Worm (Caenorhabditis elegans) whole organism, L4 larva: Measurements from ENCODE around the gene F15A4.10.

ENCODE experiments used
- F26F4.8 ChIP-seq: fragments of 200-800 bp; sonication (Bioruptor generic); conservative IDR thresholded peaks from 2 replicates; pipeline ENCODE4 v1.3.6; 2022; ENCODE audit warnings: missing genetic modification characterization, missing compliant biosample characterization
- ZK337.2 ChIP-seq: fragments of 200-800 bp; sonication (Bioruptor generic); IDR thresholded peaks from 2 replicates; pipeline ENCODE4 v1.3.6; 2022; ENCODE audit warnings: missing genetic modification reagents, missing genetic modification characterization, missing compliant biosample characterization
- aha-1 ChIP-seq: fragments of 150-350 bp; peaks from one replicate; lab custom pipeline; 2014; ENCODE audit warnings: missing biosample characterization, missing genetic modification characterization
- ceh-28 ChIP-seq: fragments of 150-350 bp; optimal IDR thresholded peaks from 2 replicates; lab custom pipeline; 2014; ENCODE audit warnings: missing biosample characterization, missing genetic modification reagents, missing genetic modification characterization
- ceh-32 ChIP-seq: sonication (generic microtip); optimal IDR thresholded peaks from 2 replicates; lab custom pipeline; 2016; ENCODE audit warnings: mild to moderate bottlenecking, missing genetic modification characterization, missing compliant biosample characterization; ENCODE audit not compliant: poor library complexity
- ceh-82 ChIP-seq: sonication (generic microtip); optimal IDR thresholded peaks from 2 replicates; lab custom pipeline; 2017; ENCODE audit warnings: missing biosample characterization, missing genetic modification characterization
- cey-2 ChIP-seq: sonication (generic microtip); optimal IDR thresholded peaks from 3 replicates; lab custom pipeline; 2017; ENCODE audit warnings: missing genetic modification characterization, mild to moderate bottlenecking, missing compliant biosample characterization, antibody characterized with exemption, borderline replicate concordance; ENCODE audit not compliant: insufficient read depth
- daf-16 ChIP-seq, 3 experiments: sonication (generic microtip); optimal IDR thresholded peaks; 2 replicates each; lab custom pipeline; 2016 to 2017; ENCODE audit warnings: missing genetic modification characterization in 3 of 3, missing genetic modification reagents in 3 of 3, mild to moderate bottlenecking in 2 of 3, missing compliant biosample characterization in 2 of 3, missing biosample characterization in 1 of 3, moderate library complexity in 1 of 3
- dmd-6 ChIP-seq: fragments of 200-800 bp; sonication (Bioruptor generic); IDR thresholded peaks from 2 replicates; pipeline ENCODE4 v1.3.6; 2022; ENCODE audit warnings: missing genetic modification reagents, missing genetic modification characterization, missing compliant biosample characterization
- dmd-8 ChIP-seq: fragments of 200-800 bp; sonication (Bioruptor generic); IDR thresholded peaks from 2 replicates; pipeline ENCODE4 v1.3.6; 2022; ENCODE audit warnings: missing genetic modification characterization, missing compliant biosample characterization
- dpl-1 ChIP-seq: fragments of 150-350 bp; optimal IDR thresholded peaks from 2 replicates; lab custom pipeline; 2014; ENCODE audit warnings: missing biosample characterization, missing genetic modification reagents, missing genetic modification characterization
- duxl-1 ChIP-seq: sonication (generic microtip); optimal IDR thresholded peaks from 2 replicates; lab custom pipeline; 2016; ENCODE audit warnings: mild to moderate bottlenecking, missing genetic modification characterization, moderate library complexity, missing compliant biosample characterization; ENCODE audit not compliant: poor library complexity
- dve-1 ChIP-seq: sonication (generic microtip); optimal IDR thresholded peaks from 2 replicates; lab custom pipeline; 2017; ENCODE audit warnings: antibody characterized with exemption, mild to moderate bottlenecking, missing genetic modification characterization, missing compliant biosample characterization; ENCODE audit not compliant: insufficient read depth
- egl-27 ChIP-seq: sonication (generic microtip); optimal IDR thresholded peaks from 3 replicates; lab custom pipeline; 2017; ENCODE audit warnings: missing biosample characterization, missing genetic modification reagents, missing genetic modification characterization
- hlh-11 ChIP-seq: fragments of 200-800 bp; sonication (Bioruptor generic); optimal IDR thresholded peaks from 2 replicates; lab custom pipeline; 2018; ENCODE audit warnings: mild to moderate bottlenecking, missing genetic modification characterization, missing compliant biosample characterization
- hlh-30 ChIP-seq: sonication (generic microtip); optimal IDR thresholded peaks from 2 replicates; lab custom pipeline; 2017; ENCODE audit warnings: antibody characterized with exemption, mild to moderate bottlenecking, missing genetic modification characterization, missing compliant biosample characterization; ENCODE audit not compliant: insufficient read depth
- jun-1 ChIP-seq: fragments of 150-350 bp; optimal IDR thresholded peaks from 2 replicates; lab custom pipeline; 2014; ENCODE audit warnings: missing biosample characterization, missing genetic modification reagents, missing genetic modification characterization
- lim-7 ChIP-seq: fragments of 200-800 bp; sonication (Bioruptor generic); IDR thresholded peaks from 2 replicates; pipeline ENCODE4 v1.3.6; 2022; ENCODE audit warnings: missing genetic modification characterization, missing compliant biosample characterization
- lir-3 ChIP-seq: sonication (generic microtip); optimal IDR thresholded peaks from 2 replicates; lab custom pipeline; 2016; ENCODE audit warnings: mild to moderate bottlenecking, missing genetic modification characterization, missing compliant biosample characterization
- madf-5 ChIP-seq, 2 experiments: fragments of 200-800 bp; sonication (Bioruptor generic); IDR thresholded peaks; 2 replicates each; pipeline ENCODE4 v1.3.6; 2022; ENCODE audit warnings: missing compliant biosample characterization in 2 of 2, missing genetic modification characterization in 2 of 2
- mdl-1 ChIP-seq, 2 experiments: fragments of 150-350 bp in 1 of 2; sonication (generic microtip) in 1 of 2; optimal IDR thresholded peaks; 2 replicates each; lab custom pipeline; 2014 to 2017; ENCODE audit warnings: missing biosample characterization in 2 of 2, missing genetic modification characterization in 2 of 2
- mdt-29 ChIP-seq: fragments of 200-800 bp; sonication (Bioruptor generic); IDR thresholded peaks from 2 replicates; pipeline ENCODE4 v1.3.6; 2022; ENCODE audit warnings: missing genetic modification reagents, missing genetic modification characterization, missing compliant biosample characterization
- mes-2 ChIP-seq: sonication (generic microtip); optimal IDR thresholded peaks from 2 replicates; lab custom pipeline; 2016; ENCODE audit warnings: missing genotype, mild to moderate bottlenecking, missing genetic modification characterization, missing compliant biosample characterization; ENCODE audit not compliant: poor library complexity, severe bottlenecking
- nhr-10 ChIP-seq: fragments of 150-350 bp; optimal IDR thresholded peaks from 2 replicates; lab custom pipeline; 2014; ENCODE audit warnings: missing biosample characterization, missing genetic modification characterization
- nhr-102 ChIP-seq: sonication (generic microtip); optimal IDR thresholded peaks from 2 replicates; lab custom pipeline; 2016; ENCODE audit warnings: mild to moderate bottlenecking, missing genetic modification characterization, moderate library complexity, missing compliant biosample characterization
- nhr-111 ChIP-seq: fragments of 200-800 bp; sonication (Bioruptor generic); optimal IDR thresholded peaks from 2 replicates; lab custom pipeline; 2018; ENCODE audit warnings: mild to moderate bottlenecking, missing genetic modification characterization, missing compliant biosample characterization
- nhr-28 ChIP-seq: fragments of 150-350 bp; optimal IDR thresholded peaks from 2 replicates; lab custom pipeline; 2014; ENCODE audit warnings: missing biosample characterization, missing genetic modification characterization
- nhr-42 ChIP-seq: fragments of 200-800 bp; sonication (Bioruptor generic); IDR thresholded peaks from 2 replicates; pipeline ENCODE4 v1.3.6; 2022; ENCODE audit warnings: missing genetic modification characterization, missing compliant biosample characterization
- nhr-48 ChIP-seq: sonication (generic microtip); optimal IDR thresholded peaks from 2 replicates; lab custom pipeline; 2016; ENCODE audit warnings: mild to moderate bottlenecking, missing genetic modification characterization, missing compliant biosample characterization
- nhr-6 ChIP-seq: fragments of 150-350 bp; optimal IDR thresholded peaks from 2 replicates; lab custom pipeline; 2014; ENCODE audit warnings: missing biosample characterization, missing genetic modification characterization
- nhr-76 ChIP-seq: fragments of 150-350 bp; optimal IDR thresholded peaks from 2 replicates; lab custom pipeline; 2014; ENCODE audit warnings: missing biosample characterization, missing genetic modification characterization
- nhr-77 ChIP-seq: fragments of 150-350 bp; optimal IDR thresholded peaks from 2 replicates; lab custom pipeline; 2014; ENCODE audit warnings: missing biosample characterization, missing genetic modification characterization
- php-3 ChIP-seq: fragments of 200-800 bp; sonication (Bioruptor generic); IDR thresholded peaks from 2 replicates; pipeline ENCODE4 v1.3.6; 2022; ENCODE audit warnings: missing genetic modification reagents, missing genetic modification characterization, missing compliant biosample characterization
- sdz-12 ChIP-seq: fragments of 200-800 bp; sonication (Bioruptor generic); optimal IDR thresholded peaks from 2 replicates; lab custom pipeline; 2018; ENCODE audit warnings: mild to moderate bottlenecking, missing genetic modification characterization, missing compliant biosample characterization
- skn-1 ChIP-seq: fragments of 150-350 bp; optimal IDR thresholded peaks from 2 replicates; lab custom pipeline; 2014; ENCODE audit warnings: missing biosample characterization, missing genetic modification characterization
- tra-1 ChIP-seq: fragments of 200-800 bp; sonication (Bioruptor generic); IDR thresholded peaks from 2 replicates; pipeline ENCODE4 v1.3.6; 2022; ENCODE audit warnings: missing genetic modification reagents, missing genetic modification characterization, missing compliant biosample characterization
- unc-130 ChIP-seq: sonication (generic microtip); optimal IDR thresholded peaks from 2 replicates; lab custom pipeline; 2016; ENCODE audit warnings: missing genetic modification reagents, missing genetic modification characterization, missing compliant biosample characterization
- unc-39 ChIP-seq: sonication (generic microtip); optimal IDR thresholded peaks from 2 replicates; lab custom pipeline; 2017; ENCODE audit warnings: missing biosample characterization, missing genetic modification characterization
- unc-62 ChIP-seq, 3 experiments: fragments of 150-350 bp in 1 of 3; sonication (generic microtip); optimal IDR thresholded peaks in 2 of 3; peaks in 1 of 3; 1 replicate in 1 of 3; 2 replicates in 2 of 3; lab custom pipeline; 2014 to 2017; ENCODE audit warnings: missing biosample characterization in 3 of 3, missing genetic modification characterization in 3 of 3, missing genetic modification reagents in 3 of 3, missing genotype in 1 of 3
- zag-1 ChIP-seq: fragments of 150-350 bp; optimal IDR thresholded peaks from 2 replicates; lab custom pipeline; 2014; ENCODE audit warnings: missing biosample characterization, missing genetic modification characterization
- zfp-3 ChIP-seq: fragments of 200-800 bp; sonication (Bioruptor generic); conservative IDR thresholded peaks from 2 replicates; pipeline ENCODE4 v1.3.6; 2022; ENCODE audit warnings: missing genetic modification reagents, missing genetic modification characterization, missing compliant biosample characterization
- zip-11 ChIP-seq: fragments of 200-800 bp; sonication (Bioruptor generic); IDR thresholded peaks from 2 replicates; pipeline ENCODE4 v1.3.6; 2022; ENCODE audit warnings: missing genetic modification characterization, missing compliant biosample characterization
- zip-2 ChIP-seq: fragments of 150-350 bp; optimal IDR thresholded peaks from 2 replicates; lab custom pipeline; 2014; ENCODE audit warnings: missing biosample characterization, missing genetic modification characterization
- ztf-7 ChIP-seq: fragments of 150-350 bp; optimal IDR thresholded peaks from 2 replicates; lab custom pipeline; 2014; ENCODE audit warnings: missing biosample characterization, missing genetic modification characterization

The F15A4.10 gene

ce11 chrII:12518008-12518407 is 33.0 kb upstream of the F15A4.10 start:
- TF ChIP-seq php-3 (GFP tag; lab: Robert Waterston, UW) (peak; percentile 38; the same call in 1 of the 2 replicates), nhr-48 (tag; lab: Kevin White, UChicago) (no peak), nhr-76 (no peak), cey-2 (tag; lab: Kevin White, UChicago) (no peak), ZK337.2 (no peak), lim-7 (GFP tag; lab: Robert Waterston, UW) (no peak), dmd-6 (GFP tag; lab: Robert Waterston, UW) (peak; percentile 23; the same call in 1 of the 2 replicates), unc-62 (GFP tag; optimal IDR thresholded peaks at IDR 0.05 in 1 of 2; lab: Kevin White, UChicago) (peak in 1 of 2 experiments; percentile 47), unc-62 (tag; optimal IDR thresholded peaks at IDR 0.05; lab: Kevin White, UChicago) (no peak), dpl-1 (GFP tag; lab: Kevin White, UChicago) (no peak), ceh-32 (tag; lab: Kevin White, UChicago) (no peak), mdt-29 (0 out of 2 replicates have a peak, but pooled peaks have one; percentile 9), nhr-10 (tag; lab: Kevin White, UChicago) (no peak), dve-1 (tag; lab: Kevin White, UChicago) (peak; percentile 72), zfp-3 (no peak), hlh-11 (tag; lab: Kevin White, UChicago) (peak; percentile 22), unc-130 (GFP tag; lab: Kevin White, UChicago) (no peak), dmd-8 (GFP tag; lab: Robert Waterston, UW) (no peak), nhr-42 (GFP tag; lab: Robert Waterston, UW) (no peak), ztf-7 (tag; lab: Kevin White, UChicago) (no peak), nhr-28 (tag; lab: Kevin White, UChicago) (peak; percentile 4), daf-16 (GFP tag; optimal IDR thresholded peaks at IDR 0.05; lab: Kevin White, UChicago) (no peak), daf-16 (tag; optimal IDR thresholded peaks at IDR 0.05; lab: Kevin White, UChicago) (peak; percentile 45)

- no peak for TF ChIP-seq nhr-6 (tag; lab: Kevin White, UChicago)
- TF ChIP-seq daf-16 (GFP tag; optimal IDR thresholded peaks at IDR 0.05; lab: Kevin White, UChicago) = no peak
- no peak for TF ChIP-seq daf-16 (tag; optimal IDR thresholded peaks at IDR 0.05; lab: Kevin White, UChicago)
- no peak for TF ChIP-seq mdl-1 (tag; optimal IDR thresholded peaks at IDR 0.05; lab: Kevin White, UChicago)
- TF ChIP-seq nhr-102 (tag; lab: Kevin White, UChicago) = no peak
- no peak for TF ChIP-seq F26F4.8
- TF ChIP-seq unc-62 (GFP tag; optimal IDR thresholded peaks at IDR 0.05 in 1 of 2; lab: Kevin White, UChicago) = peak in 1 of 2 experiments; percentile 49
- no peak for TF ChIP-seq unc-62 (tag; optimal IDR thresholded peaks at IDR 0.05; lab: Kevin White, UChicago)
- no peak for TF ChIP-seq aha-1
Observed at ce11 chrII:12516313-12516712, 31.4 kb upstream of the F15A4.10 start, which contains the start of gene srh-61. TSS of gene srh-61 (minus strand) at chrII:12516413.

- TF ChIP-seq hlh-30 (tag; lab: Kevin White, UChicago) = no peak
- TF ChIP-seq unc-39 = no peak
- no peak for TF ChIP-seq aha-1
- TF ChIP-seq nhr-76 = no peak
- no peak for TF ChIP-seq nhr-77 (tag; lab: Kevin White, UChicago)
- TF ChIP-seq F26F4.8 = no peak
- no peak for TF ChIP-seq madf-5 (GFP tag; IDR thresholded peaks at IDR 0.05; lab: Robert Waterston, UW)
- no peak for TF ChIP-seq unc-62 (GFP tag; optimal IDR thresholded peaks at IDR 0.05 in 1 of 2; lab: Kevin White, UChicago)
- TF ChIP-seq unc-62 (tag; optimal IDR thresholded peaks at IDR 0.05; lab: Kevin White, UChicago) = no peak
- no peak for TF ChIP-seq skn-1 (tag; lab: Kevin White, UChicago)
- no peak for TF ChIP-seq ceh-82
Observed at ce11 chrII:12514620-12515019, 29.7 kb upstream of the F15A4.10 start, which contains the start of gene srh-69. TSS of gene srh-69 (minus strand) at chrII:12514720.

ce11 chrII:12511866-12512265 is 26.9 kb upstream of the F15A4.10 start, which contains the start of gene srh-73:
TSS of gene srh-73 (plus strand) at chrII:12512166.
- TF ChIP-seq nhr-111 (GFP tag; lab: Kevin White, UChicago) (no peak), dpl-1 (GFP tag; lab: Kevin White, UChicago) (no peak), mes-2 (no peak), sdz-12 (GFP tag; lab: Kevin White, UChicago) (no peak), ceh-28 (tag; lab: Kevin White, UChicago) (no peak), daf-16 (GFP tag; optimal IDR thresholded peaks at IDR 0.05; lab: Kevin White, UChicago) (no peak), daf-16 (tag; optimal IDR thresholded peaks at IDR 0.05; lab: Kevin White, UChicago) (no peak), duxl-1 (tag; lab: Kevin White, UChicago) (no peak), egl-27 (no peak), zip-2 (tag; lab: Kevin White, UChicago) (no peak), lir-3 (tag; lab: Kevin White, UChicago) (no peak), ztf-7 (tag; lab: Kevin White, UChicago) (no peak), unc-62 (GFP tag; optimal IDR thresholded peaks at IDR 0.05 in 1 of 2; lab: Kevin White, UChicago) (no peak), unc-62 (tag; optimal IDR thresholded peaks at IDR 0.05; lab: Kevin White, UChicago) (no peak), jun-1 (tag; lab: Kevin White, UChicago) (no peak), tra-1 (GFP tag; lab: Robert Waterston, UW) (no peak), zip-11 (GFP tag; lab: Robert Waterston, UW) (no peak), zag-1 (tag; lab: Kevin White, UChicago) (no peak)
